Worm (Caenorhabditis elegans): ENCODE results near the gene W09D6.4.
A peak's percentile ranks its signal among the peaks of the same experiment; 100 is the strongest.

ce11 chrIII:11036132-11036531 is 43.4 kb upstream of the W09D6.4 start:
- peak; percentile 9 for TF ChIP-seq him-1 (tag; optimal IDR thresholded peaks at IDR 0.05)
- TF ChIP-seq dao-5 (tag; optimal IDR thresholded peaks at IDR 0.05): no peak
